Fruit fly (Drosophila melanogaster) Kc167 (cell line): ENCODE results near the gene Rala.

Experiments used
- Myc ChIP-seq: fragments of >200 bp; optimal IDR thresholded peaks from 2 replicates; lab custom pipeline; 2017; ENCODE audit warnings: missing external identifiers
- Sin3A ChIP-seq: fragments of >200 bp; optimal IDR thresholded peaks from 2 replicates; lab custom pipeline; 2018; ENCODE audit warnings: missing external identifiers
- h ChIP-seq: fragments of >200 bp; optimal IDR thresholded peaks from 3 replicates; lab custom pipeline; 2018; ENCODE audit warnings: missing external identifiers
- insv ChIP-seq: fragments of >200 bp; optimal IDR thresholded peaks from 3 replicates; lab custom pipeline; 2018; ENCODE audit warnings: missing external identifiers
- psq ChIP-seq: fragments of >200 bp; optimal IDR thresholded peaks from 2 replicates; lab custom pipeline; 2017; ENCODE audit warnings: missing external identifiers
- ttk ChIP-seq: sonication (Bioruptor generic); optimal IDR thresholded peaks from 2 replicates; lab custom pipeline; 2017; ENCODE audit warnings: missing external identifiers

The Rala gene

DNA sequence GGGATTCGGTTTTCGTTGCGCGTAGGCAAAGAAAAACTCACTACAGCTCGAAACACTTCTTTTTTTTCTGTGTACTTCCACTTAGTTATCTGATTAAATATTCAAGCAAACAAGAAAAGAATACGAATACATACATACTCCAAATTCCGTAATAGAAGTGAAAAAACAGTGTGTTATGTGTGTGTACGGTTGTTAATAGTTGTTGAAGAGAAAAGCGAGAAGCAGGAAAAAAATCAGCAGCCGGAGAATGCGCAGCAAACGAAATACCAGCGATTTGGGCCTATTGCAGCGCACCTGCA is 20.4 kb upstream of the Rala start:
- TF ChIP-seq Myc (lab: Kevin White, UChicago), result no peak
- no peak for TF ChIP-seq insv (lab: Kevin White, UChicago)
- no peak for TF ChIP-seq h
- no peak for TF ChIP-seq Sin3A (lab: Kevin White, UChicago)
- no peak for TF ChIP-seq psq (lab: Kevin White, UChicago)
- TF ChIP-seq ttk (lab: Kevin White, UChicago), result no peak

DNA sequence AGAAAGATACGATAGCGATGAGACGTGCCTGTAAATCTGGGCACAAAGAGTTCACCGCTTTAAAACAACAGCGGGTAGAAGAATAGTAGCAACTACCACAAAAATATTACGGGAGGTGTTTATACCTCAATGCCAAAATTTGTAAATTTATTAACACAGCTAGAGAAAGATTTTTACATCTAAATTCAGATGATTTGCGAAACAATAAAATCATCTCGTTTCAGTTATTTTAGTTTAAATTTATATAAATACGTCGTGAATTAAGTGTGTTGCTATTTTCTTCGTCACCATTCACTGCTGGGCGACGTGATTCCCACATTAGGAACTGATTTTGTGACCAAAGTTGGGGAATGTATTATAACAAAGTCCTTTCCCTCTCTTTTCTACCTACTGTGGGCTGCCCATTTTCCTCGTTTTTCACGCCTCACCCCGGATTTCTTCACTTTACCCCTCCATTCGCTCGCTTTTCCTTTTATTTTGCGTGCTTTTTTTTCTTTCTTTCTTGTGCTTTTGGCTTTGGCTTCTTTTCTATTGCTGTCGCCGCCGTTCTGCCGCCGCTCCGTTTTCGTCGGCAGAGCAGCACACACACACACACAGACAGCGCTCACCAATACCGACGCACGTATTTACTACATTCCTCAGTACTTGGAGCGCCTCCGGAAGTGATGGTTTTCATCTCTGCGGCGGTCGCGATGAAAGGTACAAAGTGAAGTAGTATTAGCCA is 19.9 kb upstream of the Rala start:
- TF ChIP-seq Sin3A (lab: Kevin White, UChicago), result no peak
- TF ChIP-seq insv (lab: Kevin White, UChicago), result no peak
- no peak for TF ChIP-seq h
- TF ChIP-seq ttk (lab: Kevin White, UChicago), result no peak
- no peak for TF ChIP-seq Myc (lab: Kevin White, UChicago)
- TF ChIP-seq psq (lab: Kevin White, UChicago), result no peak

DNA sequence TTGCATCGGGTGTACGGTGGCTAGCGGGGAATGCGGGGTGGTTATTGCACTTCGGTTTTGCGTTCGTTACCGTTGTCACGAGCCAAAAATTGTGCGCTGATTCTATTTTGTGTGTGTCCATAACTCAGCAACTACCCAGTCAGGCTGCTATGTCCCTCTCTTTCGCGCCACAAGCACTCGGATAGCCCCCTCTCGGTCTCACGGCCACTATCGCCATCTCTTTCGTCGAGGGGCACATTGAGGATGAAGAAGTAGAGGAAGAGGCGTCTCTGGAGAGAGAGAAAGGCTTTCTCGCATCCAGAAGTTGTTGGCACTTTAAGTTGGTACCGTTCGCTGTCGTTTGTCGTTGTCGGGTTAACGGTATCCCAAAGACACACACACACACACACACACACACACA is 18.3 kb upstream of the Rala start:
- no peak for TF ChIP-seq ttk (lab: Kevin White, UChicago)
- no peak for TF ChIP-seq psq (lab: Kevin White, UChicago)
- no peak for TF ChIP-seq Sin3A (lab: Kevin White, UChicago)
- no peak for TF ChIP-seq h
- TF ChIP-seq Myc (lab: Kevin White, UChicago), result no peak
- no peak for TF ChIP-seq insv (lab: Kevin White, UChicago)

DNA sequence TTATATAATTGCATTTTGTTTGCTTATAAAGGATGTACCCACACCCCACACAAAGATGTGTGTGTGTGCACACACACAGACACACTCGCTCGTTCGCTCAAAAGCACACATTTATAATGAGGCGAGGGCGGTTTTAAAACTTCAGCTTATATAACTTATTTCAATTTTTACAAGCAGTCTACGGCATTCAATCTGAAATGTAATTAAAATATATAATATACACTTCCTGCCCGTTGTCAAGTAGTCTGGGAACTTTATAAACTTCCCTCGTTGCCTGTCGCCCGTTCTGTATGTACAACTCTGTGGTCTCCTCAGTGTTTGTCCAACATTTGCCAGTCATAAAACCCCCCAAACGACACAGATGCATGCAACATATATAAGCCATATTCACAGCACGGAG is 11.4 kb upstream of the Rala start:
- no peak for TF ChIP-seq insv (lab: Kevin White, UChicago)
- no peak for TF ChIP-seq psq (lab: Kevin White, UChicago)
- no peak for TF ChIP-seq Sin3A (lab: Kevin White, UChicago)
- no peak for TF ChIP-seq h
- TF ChIP-seq Myc (lab: Kevin White, UChicago), result no peak
- TF ChIP-seq ttk (lab: Kevin White, UChicago), result no peak

DNA sequence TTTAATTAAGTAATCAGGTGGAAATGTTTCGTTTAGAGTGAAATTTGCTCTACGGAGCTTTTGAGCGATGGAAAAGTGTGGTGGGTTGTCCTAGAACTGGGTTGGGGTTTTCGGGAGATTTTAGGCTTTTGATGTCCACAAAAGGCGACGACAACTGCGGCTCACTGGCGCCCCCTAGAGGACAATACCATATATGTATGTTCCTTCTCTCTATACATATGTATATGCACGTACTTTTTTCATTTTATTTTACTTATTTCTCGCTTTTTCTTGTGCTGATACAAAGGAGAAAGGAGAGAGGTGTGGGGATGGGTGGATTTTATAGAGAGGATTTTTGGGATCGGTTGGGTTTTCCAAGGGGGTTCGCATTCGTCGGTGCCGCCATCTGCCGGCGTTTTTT is 6.5 kb upstream of the Rala start:
- TF ChIP-seq Myc (lab: Kevin White, UChicago), result no peak

DNA sequence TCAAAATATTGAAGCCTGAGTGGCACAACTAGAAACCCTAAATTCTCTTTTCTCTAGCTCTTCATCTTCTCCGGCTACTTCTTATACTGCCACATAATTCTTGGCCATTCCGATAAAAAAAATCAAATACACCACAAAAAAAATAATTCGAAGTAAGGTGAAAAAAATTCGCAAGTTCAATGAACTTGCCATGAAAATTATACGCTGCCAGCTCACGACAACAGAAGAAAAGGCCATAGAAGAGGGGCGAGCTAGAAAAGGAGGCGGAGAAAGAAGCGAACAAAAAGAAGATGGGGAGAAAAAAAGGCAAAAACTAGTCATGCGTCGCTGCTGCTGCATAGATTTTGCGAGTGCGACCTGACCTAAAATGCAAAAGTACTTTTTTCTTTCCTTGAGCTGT is 5.6 kb upstream of the Rala start:
- TF ChIP-seq psq (lab: Kevin White, UChicago), result no peak
- TF ChIP-seq Sin3A (lab: Kevin White, UChicago), result no peak
- TF ChIP-seq ttk (lab: Kevin White, UChicago), result no peak
- TF ChIP-seq Myc (lab: Kevin White, UChicago), result no peak
- no peak for TF ChIP-seq h
- no peak for TF ChIP-seq insv (lab: Kevin White, UChicago)

dm6 chrX:3722975-3723374 is 3.5 kb upstream of the Rala start:
- TF ChIP-seq h (no peak), Sin3A (lab: Kevin White, UChicago) (no peak), Myc (lab: Kevin White, UChicago) (no peak), ttk (lab: Kevin White, UChicago) (no peak), insv (lab: Kevin White, UChicago) (no peak), psq (lab: Kevin White, UChicago) (no peak)

DNA sequence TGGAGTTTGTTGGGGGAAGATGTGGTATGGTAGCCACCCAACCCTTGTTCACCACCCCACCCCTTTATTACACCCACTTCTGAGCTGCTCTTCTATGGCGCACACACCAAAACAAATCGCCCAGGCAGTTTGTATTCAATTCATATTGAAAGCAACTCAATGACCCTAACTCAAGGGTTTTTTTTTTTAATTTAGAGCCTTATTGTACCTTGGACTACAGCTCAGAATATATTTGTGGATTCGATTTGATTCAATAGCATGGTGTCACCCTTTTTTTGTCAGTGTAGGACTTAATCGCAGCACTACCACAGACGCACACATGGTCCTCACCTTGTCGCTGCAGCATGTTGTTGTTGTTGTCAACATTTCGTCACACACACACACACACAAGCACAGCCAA is 2.8 kb upstream of the Rala start:
- TF ChIP-seq Myc (lab: Kevin White, UChicago) (no peak), insv (lab: Kevin White, UChicago) (no peak), psq (lab: Kevin White, UChicago) (no peak), h (no peak), Sin3A (lab: Kevin White, UChicago) (no peak), ttk (lab: Kevin White, UChicago) (no peak)

DNA sequence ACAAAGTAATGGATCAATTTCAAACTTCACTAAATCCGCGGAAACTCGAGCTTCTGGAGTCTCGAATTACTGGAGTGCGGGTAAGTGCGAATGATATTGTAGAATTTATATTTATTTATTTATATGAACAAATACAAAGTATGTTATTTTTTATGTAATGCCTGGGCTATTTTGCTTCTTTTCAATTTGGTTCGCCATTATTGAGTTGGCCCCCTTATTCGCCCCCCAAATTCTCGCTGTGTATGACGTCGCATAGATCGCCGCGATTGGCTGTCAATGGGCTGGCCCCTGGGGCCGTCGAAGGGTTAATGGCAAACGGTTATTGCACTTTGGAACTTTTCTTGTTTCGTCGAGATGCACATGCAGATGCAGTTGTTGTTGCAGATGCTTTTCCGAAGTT is 2.1 kb upstream of the Rala start:
- no peak for TF ChIP-seq Myc (lab: Kevin White, UChicago)
- TF ChIP-seq Sin3A (lab: Kevin White, UChicago), result no peak
- no peak for TF ChIP-seq psq (lab: Kevin White, UChicago)
- TF ChIP-seq insv (lab: Kevin White, UChicago), result no peak
- TF ChIP-seq ttk (lab: Kevin White, UChicago), result no peak
- no peak for TF ChIP-seq h

- TF ChIP-seq Myc (lab: Kevin White, UChicago) (no peak), Sin3A (lab: Kevin White, UChicago) (no peak), ttk (lab: Kevin White, UChicago) (no peak), psq (lab: Kevin White, UChicago) (no peak)
Measured at dm6 chrX:3720176-3720981, 944 bp upstream of the Rala start.

DNA sequence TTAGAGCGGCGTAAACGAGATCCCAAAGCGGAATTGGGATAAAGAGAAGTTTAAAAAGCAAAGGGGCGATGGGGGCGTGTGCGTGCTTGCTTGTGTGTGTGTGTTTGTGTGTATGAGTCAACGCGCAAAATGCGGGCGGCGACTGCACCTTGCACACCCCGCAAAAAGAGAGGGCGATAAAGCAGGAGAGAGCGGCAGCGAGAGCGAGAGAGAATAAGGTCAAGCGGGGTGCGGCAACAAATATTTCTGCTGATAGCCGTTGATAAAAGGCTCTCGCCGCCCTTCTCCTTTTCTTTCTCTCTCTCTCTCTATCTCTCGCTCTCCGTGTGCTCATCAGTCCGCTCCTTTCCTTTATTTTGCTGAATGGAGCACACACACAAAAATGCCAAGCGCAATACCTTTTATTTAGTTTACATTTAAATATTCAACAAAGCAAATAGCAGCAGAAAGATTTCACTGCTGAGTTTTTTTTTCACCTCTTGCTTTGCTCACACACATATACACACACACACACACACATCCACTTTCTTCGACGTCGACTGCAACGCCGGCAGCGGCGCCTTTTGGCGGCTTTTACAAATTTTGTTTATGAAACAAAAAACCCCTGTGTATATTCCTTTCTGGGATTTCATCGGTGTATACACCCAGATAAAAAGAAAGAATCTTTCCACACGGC is 705 bp downstream of the Rala start:
- TF ChIP-seq Sin3A (lab: Kevin White, UChicago) (no peak), h (no peak), psq (lab: Kevin White, UChicago) (no peak), ttk (lab: Kevin White, UChicago) (no peak), insv (lab: Kevin White, UChicago) (no peak), Myc (lab: Kevin White, UChicago) (no peak)

DNA sequence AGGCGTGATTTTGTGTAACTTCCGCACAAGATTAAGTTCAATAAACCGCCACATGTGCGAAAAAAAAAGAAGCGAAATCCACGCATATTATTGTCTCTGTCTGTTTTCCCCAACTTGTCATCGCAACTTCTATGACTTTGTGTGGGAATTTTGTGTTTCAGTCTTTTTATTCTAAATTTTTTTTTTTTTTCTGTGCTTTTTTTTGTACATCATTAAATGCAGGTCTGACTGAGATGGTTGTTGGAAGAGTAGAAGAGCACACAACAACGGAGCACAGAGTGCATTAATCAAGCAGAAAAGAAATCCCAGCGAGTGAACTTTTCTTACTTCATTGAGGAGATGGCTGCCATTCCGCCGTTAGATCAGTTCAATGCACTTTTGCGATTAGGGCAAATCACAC is 3.8 kb downstream of the Rala start:
- TF ChIP-seq Myc (lab: Kevin White, UChicago), result no peak
- no peak for TF ChIP-seq Sin3A (lab: Kevin White, UChicago)
- TF ChIP-seq ttk (lab: Kevin White, UChicago), result no peak
- TF ChIP-seq insv (lab: Kevin White, UChicago), result no peak
- TF ChIP-seq h, result no peak
- TF ChIP-seq psq (lab: Kevin White, UChicago), result no peak
